Fruit fly (Drosophila melanogaster) whole organism, wandering third instar larva: ENCODE results near the gene Sem1.

Source experiments
- HLH106 ChIP-seq: fragments of 200-800 bp; optimal IDR thresholded peaks from 3 replicates; lab custom pipeline; 2019; ENCODE audit warnings: missing biosample characterization, mild to moderate bottlenecking, missing genetic modification characterization, moderate library complexity
- OdsH ChIP-seq: fragments of 200-800 bp; sonication (Bioruptor generic); optimal IDR thresholded peaks from 2 replicates; lab custom pipeline; 2016; ENCODE audit warnings: missing biosample characterization, mild to moderate bottlenecking, missing genetic modification characterization
- woc ChIP-seq: sonication (Bioruptor generic); optimal IDR thresholded peaks from 2 replicates; lab custom pipeline; 2016; ENCODE audit warnings: missing biosample characterization, mild to moderate bottlenecking, missing genetic modification characterization

DNA sequence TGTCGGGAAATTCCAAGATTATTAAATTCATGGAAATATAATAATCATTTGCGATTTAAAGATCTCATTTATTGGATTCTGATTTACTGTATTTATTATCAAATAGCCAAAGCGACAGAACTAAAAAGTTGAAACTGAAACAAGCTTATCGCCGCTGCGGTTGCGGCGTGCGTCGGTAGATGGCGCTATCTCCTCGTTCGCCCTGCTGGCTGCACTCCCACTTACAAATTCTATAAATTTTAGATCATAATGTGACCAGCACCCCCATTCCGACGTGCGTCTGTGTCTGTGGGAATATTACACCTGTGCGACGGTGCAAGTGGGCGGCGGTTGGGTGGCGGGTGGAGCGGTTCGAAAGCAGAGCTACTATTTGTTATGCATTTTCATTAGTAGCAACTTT lies 33.6 kb downstream of the Sem1 start:
- TF ChIP-seq HLH106 (no peak), woc (GFP tag; lab: Kevin White, UChicago) (no peak), OdsH (no peak)
